Worm (Caenorhabditis elegans) whole organism, early embryonic: Measurements from ENCODE around the gene F48E8.3.

Experiments used
- B0310.2 ChIP-seq: sonication (generic microtip); optimal IDR thresholded peaks from 2 replicates; lab custom pipeline; 2016; ENCODE audit warnings: mild to moderate bottlenecking, missing genetic modification characterization, missing compliant biosample characterization
- F13C5.2 ChIP-seq: sonication (generic microtip); optimal IDR thresholded peaks from 2 replicates; lab custom pipeline; 2017; ENCODE audit warnings: mild to moderate bottlenecking, missing genetic modification characterization, inconsistent platforms, missing compliant biosample characterization
- aly-1 ChIP-seq: sonication (generic microtip); optimal IDR thresholded peaks from 2 replicates; lab custom pipeline; 2016; ENCODE audit warnings: missing genetic modification characterization, missing compliant biosample characterization
- ama-1 ChIP-seq: fragments of 150-350 bp; optimal IDR thresholded peaks from 2 replicates; lab custom pipeline; 2014
- ceh-13 ChIP-seq: fragments of 200-800 bp; sonication (Bioruptor generic); optimal IDR thresholded peaks from 2 replicates; lab custom pipeline; 2018; ENCODE audit warnings: mild to moderate bottlenecking, missing genetic modification characterization, missing compliant biosample characterization
- ceh-36 ChIP-seq: sonication (generic microtip); optimal IDR thresholded peaks from 2 replicates; lab custom pipeline; 2016; ENCODE audit warnings: missing genetic modification characterization, inconsistent platforms, missing compliant biosample characterization
- ets-7 ChIP-seq: sonication (generic microtip); optimal IDR thresholded peaks from 2 replicates; lab custom pipeline; 2016; ENCODE audit warnings: missing genotype, missing genetic modification characterization, missing compliant biosample characterization
- flt-1 ChIP-seq: fragments of 200-800 bp; sonication (Bioruptor generic); IDR thresholded peaks from 2 replicates; pipeline ENCODE4 v1.3.6; 2022; ENCODE audit warnings: missing genetic modification characterization, missing compliant biosample characterization
- hmbx-1 ChIP-seq: sonication (generic microtip); optimal IDR thresholded peaks from 2 replicates; lab custom pipeline; 2016; ENCODE audit warnings: mild to moderate bottlenecking, missing genetic modification characterization, missing compliant biosample characterization
- hmg-4 ChIP-seq: fragments of 200-800 bp; sonication (Bioruptor generic); optimal IDR thresholded peaks from 2 replicates; lab custom pipeline; 2018; ENCODE audit warnings: mild to moderate bottlenecking, missing genetic modification characterization, missing compliant biosample characterization
- hnd-1 ChIP-seq: sonication (generic microtip); optimal IDR thresholded peaks from 2 replicates; lab custom pipeline; 2016; ENCODE audit warnings: missing genetic modification characterization, missing compliant biosample characterization
- pes-1 ChIP-seq: fragments of 200-800 bp; sonication (Bioruptor generic); IDR thresholded peaks from 2 replicates; pipeline ENCODE4 v1.3.6; 2022; ENCODE audit warnings: missing genetic modification reagents, missing genetic modification characterization, missing compliant biosample characterization
- scrt-1 ChIP-seq: fragments of 200-800 bp; sonication (Bioruptor generic); IDR thresholded peaks from 2 replicates; pipeline ENCODE4 v1.3.6; 2022; ENCODE audit warnings: missing genetic modification characterization, missing compliant biosample characterization
- sea-1 ChIP-seq: fragments of 200-800 bp; sonication (Bioruptor generic); conservative IDR thresholded peaks from 2 replicates; pipeline ENCODE4 v1.3.6; 2022; ENCODE audit warnings: missing genetic modification characterization, missing compliant biosample characterization
- tbx-11 ChIP-seq: fragments of 200-800 bp; sonication (Bioruptor generic); IDR thresholded peaks from 2 replicates; pipeline ENCODE4 v1.3.6; 2022; ENCODE audit warnings: missing genetic modification characterization, missing compliant biosample characterization
- tbx-37 ChIP-seq: fragments of 200-800 bp; sonication (Bioruptor generic); conservative IDR thresholded peaks from 2 replicates; pipeline ENCODE4 v1.3.6; 2022; ENCODE audit warnings: missing genetic modification reagents, missing genetic modification characterization, missing compliant biosample characterization
- tra-4 ChIP-seq: sonication (generic microtip); optimal IDR thresholded peaks from 2 replicates; lab custom pipeline; 2017; ENCODE audit warnings: missing genetic modification characterization, missing compliant biosample characterization

F48E8.3 gene

DNA sequence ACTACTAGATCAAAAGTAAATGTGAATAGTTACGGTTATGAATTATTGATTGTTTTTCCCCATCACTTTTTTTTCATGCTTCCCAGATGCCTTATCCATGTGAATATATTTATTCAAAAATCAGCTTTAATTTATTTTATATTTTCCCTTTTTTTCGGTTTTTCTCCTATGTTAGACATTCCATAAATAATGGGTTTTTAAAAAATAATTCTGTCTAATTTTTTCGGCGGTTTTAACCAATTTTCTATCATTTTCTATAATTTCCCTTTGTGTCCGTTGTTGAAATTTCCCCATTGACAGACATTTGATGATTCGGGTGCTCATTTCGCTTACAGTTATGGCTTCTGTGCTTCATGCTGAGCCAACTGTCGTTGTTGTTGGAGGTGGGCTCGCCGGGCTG, at the start of gene F48E8.3:
Gene F48E8.3, plus strand, starts transcription at position 301 of the 400 bp plus-strand sequence.
- TF ChIP-seq ama-1 (lab: Kevin White, UChicago) (no peak), ets-7 (tag; lab: Kevin White, UChicago) (no peak), F13C5.2 (tag; lab: Kevin White, UChicago) (no peak), aly-1 (no peak), B0310.2 (tag; lab: Kevin White, UChicago) (no peak), scrt-1 (GFP tag; lab: Robert Waterston, UW) (no peak), flt-1 (GFP tag; lab: Robert Waterston, UW) (no peak), tra-4 (tag; lab: Kevin White, UChicago) (no peak), sea-1 (GFP tag; lab: Robert Waterston, UW) (no peak), tbx-11 (no peak), tbx-37 (GFP tag; lab: Robert Waterston, UW) (no peak), hnd-1 (no peak)

DNA sequence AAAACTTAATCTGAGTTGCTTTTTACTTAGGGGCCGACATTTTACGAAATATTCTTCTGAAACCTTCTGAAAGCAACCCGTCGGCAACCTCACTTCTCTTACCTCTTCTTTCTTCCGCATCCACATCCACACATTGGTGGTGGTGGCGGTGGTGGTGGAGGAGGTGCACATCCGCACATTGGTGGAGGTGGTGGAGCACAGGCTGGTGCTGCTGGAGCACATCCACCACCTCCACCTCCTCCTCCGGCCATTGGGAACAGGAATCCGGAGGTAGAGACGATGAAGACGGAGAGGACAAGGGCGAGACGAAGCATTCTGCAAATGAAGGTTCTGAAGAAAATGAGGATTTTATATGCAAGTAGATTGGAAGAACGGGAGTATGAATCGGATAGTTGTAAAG, 47.5 kb upstream of the F48E8.3 start, which contains the start of gene grl-22:
Gene grl-22, minus strand, starts transcription at position 332 of the 400 bp plus-strand sequence.
- TF ChIP-seq F13C5.2 (tag; lab: Kevin White, UChicago) (no peak), sea-1 (GFP tag; lab: Robert Waterston, UW) (no peak), hmbx-1 (tag; lab: Kevin White, UChicago) (no peak), tra-4 (tag; lab: Kevin White, UChicago) (no peak), ama-1 (lab: Kevin White, UChicago) (no peak), ceh-13 (GFP tag; lab: Kevin White, UChicago) (no peak), tbx-37 (GFP tag; lab: Robert Waterston, UW) (no peak), tbx-11 (no peak)

DNA sequence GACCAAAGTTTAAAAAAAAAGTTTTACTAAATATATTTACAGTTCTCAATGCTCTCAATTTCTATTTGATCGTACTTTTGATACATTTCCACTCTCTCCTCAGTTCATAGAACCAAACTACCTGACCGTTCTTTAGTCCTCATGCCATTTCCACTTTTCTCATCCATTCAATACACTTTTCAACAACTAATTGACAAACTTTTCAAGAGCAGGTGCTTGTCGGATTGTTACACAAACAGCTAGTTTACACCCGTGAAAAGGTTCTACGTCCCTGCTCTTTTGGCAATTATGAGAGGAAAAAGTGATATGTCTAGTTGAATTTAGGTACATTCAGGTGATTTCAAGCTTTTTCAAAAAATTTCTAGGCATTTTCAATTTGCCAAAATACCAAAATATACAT, 43.3 kb upstream of the F48E8.3 start:
- no peak for TF ChIP-seq hmbx-1 (tag; lab: Kevin White, UChicago)
- TF ChIP-seq scrt-1 (GFP tag; lab: Robert Waterston, UW) = no peak
- TF ChIP-seq hnd-1 = no peak

DNA sequence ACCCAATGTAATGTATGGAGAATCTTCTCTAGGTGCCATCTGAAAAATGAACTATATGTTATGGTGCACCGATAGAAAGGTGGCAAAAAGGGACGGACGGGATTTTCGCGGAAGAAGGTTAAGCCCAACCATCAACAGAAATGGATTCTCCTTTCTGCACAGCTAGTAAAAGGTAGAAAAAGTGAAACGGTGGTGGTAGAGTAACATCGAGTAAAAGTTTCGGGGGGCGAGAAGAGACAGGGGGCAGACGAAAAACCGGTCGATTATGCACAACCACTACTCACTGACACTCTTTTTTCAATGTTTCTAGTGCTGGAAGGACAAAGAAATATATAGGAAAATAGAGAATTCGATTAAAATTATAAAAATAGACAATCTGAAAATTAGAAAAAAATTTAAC, 41.7 kb upstream of the F48E8.3 start:
- TF ChIP-seq ceh-13 (GFP tag; lab: Kevin White, UChicago) (no peak), hmbx-1 (tag; lab: Kevin White, UChicago) (no peak), F13C5.2 (tag; lab: Kevin White, UChicago) (no peak), hmg-4 (GFP tag; lab: Kevin White, UChicago) (no peak), aly-1 (no peak), ets-7 (tag; lab: Kevin White, UChicago) (no peak), sea-1 (GFP tag; lab: Robert Waterston, UW) (no peak), flt-1 (GFP tag; lab: Robert Waterston, UW) (no peak), ama-1 (lab: Kevin White, UChicago) (no peak), tbx-11 (no peak), hnd-1 (no peak), tbx-37 (GFP tag; lab: Robert Waterston, UW) (no peak)

DNA sequence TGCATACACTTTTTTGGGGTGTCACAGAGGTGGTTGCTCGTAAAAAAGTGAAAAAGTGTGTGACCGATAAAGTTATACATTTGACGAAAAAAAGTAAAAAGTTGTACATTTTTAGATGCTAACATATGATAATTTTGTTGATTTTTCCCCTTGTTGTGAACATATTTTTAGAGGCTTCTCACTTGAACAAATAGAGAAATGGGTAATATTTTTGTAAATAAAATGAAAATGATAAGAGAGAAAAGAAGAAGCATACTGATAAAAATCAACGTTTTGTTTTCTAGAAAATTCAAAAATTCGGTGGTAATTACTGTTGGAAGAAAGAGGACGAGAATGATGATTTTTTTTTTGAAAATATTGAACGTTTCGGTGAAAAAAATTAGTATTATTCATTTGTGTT, 40.9 kb upstream of the F48E8.3 start:
- TF ChIP-seq sea-1 (GFP tag; lab: Robert Waterston, UW) = no peak
- TF ChIP-seq flt-1 (GFP tag; lab: Robert Waterston, UW) = no peak
- TF ChIP-seq tra-4 (tag; lab: Kevin White, UChicago) = no peak
- TF ChIP-seq tbx-37 (GFP tag; lab: Robert Waterston, UW) = no peak
- no peak for TF ChIP-seq ceh-36 (tag; lab: Kevin White, UChicago)
- no peak for TF ChIP-seq scrt-1 (GFP tag; lab: Robert Waterston, UW)
- TF ChIP-seq pes-1 (GFP tag; lab: Robert Waterston, UW) = no peak
- no peak for TF ChIP-seq F13C5.2 (tag; lab: Kevin White, UChicago)
- TF ChIP-seq ets-7 (tag; lab: Kevin White, UChicago) = no peak
- no peak for TF ChIP-seq aly-1
- no peak for TF ChIP-seq hnd-1
- TF ChIP-seq tbx-11 = no peak
- no peak for TF ChIP-seq ceh-13 (GFP tag; lab: Kevin White, UChicago)
- no peak for TF ChIP-seq hmbx-1 (tag; lab: Kevin White, UChicago)
- TF ChIP-seq hmg-4 (GFP tag; lab: Kevin White, UChicago) = no peak
- TF ChIP-seq ama-1 (lab: Kevin White, UChicago) = no peak

DNA sequence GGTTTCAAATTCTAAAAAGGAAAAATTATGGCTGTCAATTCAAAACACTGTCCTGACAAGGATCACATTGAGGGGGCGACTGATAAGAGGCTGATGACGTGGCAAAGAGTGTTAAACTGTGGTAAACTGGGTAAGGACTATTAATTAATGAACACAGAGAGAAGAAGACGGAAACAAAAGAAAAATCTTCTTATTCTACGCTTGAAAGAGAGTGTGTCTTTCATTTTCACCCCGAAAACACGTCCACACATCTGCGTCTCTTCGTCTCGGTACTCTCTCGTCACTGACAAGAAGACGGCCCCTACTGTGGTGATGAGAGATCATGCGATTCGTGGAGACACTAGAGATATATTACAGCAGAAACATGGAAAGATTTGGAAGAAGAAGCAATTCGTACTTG, 39.8 kb upstream of the F48E8.3 start:
- TF ChIP-seq ceh-36 (tag; lab: Kevin White, UChicago) (no peak), flt-1 (GFP tag; lab: Robert Waterston, UW) (no peak), F13C5.2 (tag; lab: Kevin White, UChicago) (no peak), tbx-37 (GFP tag; lab: Robert Waterston, UW) (no peak), ceh-13 (GFP tag; lab: Kevin White, UChicago) (no peak), hmbx-1 (tag; lab: Kevin White, UChicago) (no peak), hmg-4 (GFP tag; lab: Kevin White, UChicago) (no peak), ets-7 (tag; lab: Kevin White, UChicago) (no peak), aly-1 (no peak), B0310.2 (tag; lab: Kevin White, UChicago) (no peak), tra-4 (tag; lab: Kevin White, UChicago) (no peak)

DNA sequence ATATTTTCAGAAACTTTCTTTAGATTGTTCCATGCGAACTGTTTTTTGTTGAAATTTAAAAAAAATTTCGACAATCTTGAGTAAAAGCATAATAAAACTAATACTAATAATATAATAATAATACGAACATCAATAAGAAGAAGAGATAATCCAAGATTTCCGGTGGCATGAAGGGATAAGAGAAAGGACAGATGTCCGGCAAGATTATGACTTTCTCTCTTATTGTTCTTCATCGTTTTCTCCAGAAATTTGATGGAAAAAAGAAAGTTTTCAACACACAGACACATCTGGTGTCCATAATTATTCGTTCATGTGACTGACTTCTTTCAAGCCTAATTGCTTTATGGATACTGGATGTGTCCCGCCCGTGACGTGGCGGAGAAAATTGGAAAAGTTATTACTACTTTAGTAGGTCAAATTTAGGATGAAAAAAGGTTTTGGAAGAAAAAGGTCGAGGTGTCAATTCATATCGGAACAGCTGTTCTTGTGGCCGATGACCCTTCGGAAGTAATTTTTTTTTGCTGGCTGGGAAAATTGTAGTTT, 38.5 kb upstream of the F48E8.3 start:
- TF ChIP-seq flt-1 (GFP tag; lab: Robert Waterston, UW) (no peak), tbx-37 (GFP tag; lab: Robert Waterston, UW) (no peak), ceh-13 (GFP tag; lab: Kevin White, UChicago) (no peak), hmbx-1 (tag; lab: Kevin White, UChicago) (no peak), ama-1 (lab: Kevin White, UChicago) (no peak), F13C5.2 (tag; lab: Kevin White, UChicago) (no peak), tra-4 (tag; lab: Kevin White, UChicago) (no peak), ceh-36 (tag; lab: Kevin White, UChicago) (no peak)
